Fruit fly (Drosophila melanogaster): ENCODE measurements around the gene YL-1.

- TF ChIP-seq CG5204 (GFP tag; optimal IDR thresholded peaks at IDR 0.05) (no peak), Clk (GFP tag; optimal IDR thresholded peaks at IDR 0.05) (no peak), Crg-1 (GFP tag; optimal IDR thresholded peaks at IDR 0.05) (no peak), Hr96 (GFP tag; optimal IDR thresholded peaks at IDR 0.05) (no peak), cnc (optimal IDR thresholded peaks at IDR 0.05) (no peak), kay (GFP tag; ENCODE audit: borderline replicate concordance) (no peak), cic (GFP tag; optimal IDR thresholded peaks at IDR 0.05) (no peak), pad (GFP tag; optimal IDR thresholded peaks at IDR 0.05) (no peak), ovo (GFP tag; optimal IDR thresholded peaks at IDR 0.05) (no peak), CG12768 (GFP tag; optimal IDR thresholded peaks at IDR 0.05) (no peak), CG33017 (tag; optimal IDR thresholded peaks at IDR 0.05) (no peak)
Measured at dm6 chr2L:11014018-11014611, 43.9 kb downstream of the YL-1 start.
